Worm (Caenorhabditis elegans): ENCODE results near the gene oatr-1.

DNA sequence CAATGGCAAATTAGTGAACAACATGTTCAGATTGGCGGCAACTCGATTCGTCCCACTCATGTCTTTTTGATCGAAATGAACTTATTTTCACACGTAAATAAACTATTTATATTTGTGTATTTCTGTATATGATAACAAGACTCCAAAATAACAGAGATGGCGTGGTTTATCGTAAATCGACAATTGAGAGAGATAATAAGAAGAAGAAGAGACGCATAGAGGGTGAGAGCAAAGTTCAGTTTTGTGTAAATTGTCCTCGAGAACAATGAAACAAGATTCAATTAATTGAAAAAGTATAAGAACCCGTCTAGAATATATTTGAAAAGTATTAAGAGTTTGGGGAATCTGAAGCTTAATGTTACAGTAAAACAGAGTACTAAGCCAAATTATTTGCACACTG is 15.4 kb upstream of the oatr-1 start:
- no peak for TF ChIP-seq ceh-13 (GFP tag; optimal IDR thresholded peaks at IDR 0.05)
- no peak for TF ChIP-seq tra-4 (tag; optimal IDR thresholded peaks at IDR 0.05)
- no peak for TF ChIP-seq ama-1 (optimal IDR thresholded peaks at IDR 0.05)
- no peak for TF ChIP-seq scrt-1 (GFP tag; IDR thresholded peaks at IDR 0.05)
- no peak for TF ChIP-seq F13C5.2 (tag; optimal IDR thresholded peaks at IDR 0.05)

All from whole organism, early embryonic.